Worm (Caenorhabditis elegans): Measurements from ENCODE around the gene cor-1.
A peak's percentile ranks its signal among the peaks of the same experiment; 100 is the strongest.

Gene cor-1

DNA sequence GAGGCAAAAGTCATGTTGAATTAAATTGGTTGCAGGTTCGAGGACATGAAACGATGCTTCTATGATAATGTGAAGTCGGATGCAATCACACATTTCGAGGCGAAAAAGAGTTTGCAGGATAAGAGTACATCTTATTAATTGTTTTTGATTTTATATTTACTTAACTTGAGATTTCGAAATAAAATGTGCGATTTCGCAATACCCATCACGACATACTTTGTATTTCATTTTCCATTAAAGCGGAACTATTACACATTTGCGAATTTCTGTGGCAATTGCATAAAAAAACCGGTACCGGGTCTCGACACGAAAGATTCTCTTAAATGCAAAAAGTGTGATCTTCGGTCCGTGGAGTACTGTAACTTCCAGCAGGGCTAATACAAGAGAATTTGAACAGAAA is 46.5 kb upstream of the cor-1 start:
- no peak for TF ChIP-seq F52B5.7 (tag; optimal IDR thresholded peaks at IDR 0.05)
- TF ChIP-seq cebp-1 (GFP tag; IDR thresholded peaks at IDR 0.05): peak; percentile 87; the same call in 1 of the 2 replicates
- TF ChIP-seq cebp-1 (tag; optimal IDR thresholded peaks at IDR 0.05): peak; percentile 99

ce11 chrIII:10202894-10203871 is 45.7 kb upstream of the cor-1 start, which contains the start of gene chc-1:
Gene chc-1, plus strand, starts transcription at chrIII:10203821.
- no peak for TF ChIP-seq ceh-79 (tag; optimal IDR thresholded peaks at IDR 0.05)
- peak; percentile 77 for TF ChIP-seq F33H1.4 (GFP tag; IDR thresholded peaks at IDR 0.05)
- peak in 1 of 2 experiments; percentile 41 for TF ChIP-seq let-607 (tag; optimal IDR thresholded peaks at IDR 0.05)
- TF ChIP-seq aptf-3 (GFP tag; IDR thresholded peaks at IDR 0.05): 0 out of 2 replicates have a peak, but pooled peaks have one; percentile 39
- TF ChIP-seq cebp-1 (GFP tag; IDR thresholded peaks at IDR 0.05): no peak
- TF ChIP-seq cebp-1 (tag; optimal IDR thresholded peaks at IDR 0.05): peak; percentile 16
- no peak for TF ChIP-seq nfyb-1 (GFP tag; IDR thresholded peaks at IDR 0.05)
- no peak for TF ChIP-seq ZK185.1 (tag; optimal IDR thresholded peaks at IDR 0.05; ENCODE audit: poor library complexity, severe bottlenecking)
- no peak for TF ChIP-seq ceh-40 (GFP tag; IDR thresholded peaks at IDR 0.05)
- peak; percentile 78 for TF ChIP-seq efl-1 (GFP tag; optimal IDR thresholded peaks at IDR 0.05)
- TF ChIP-seq tlf-1 (GFP tag; optimal IDR thresholded peaks at IDR 0.05): peak; percentile 20
- TF ChIP-seq madf-6 (GFP tag; IDR thresholded peaks at IDR 0.05): peak; percentile 90
- TF ChIP-seq ceh-91 (GFP tag; IDR thresholded peaks at IDR 0.05): peak; percentile 80; the same call in 1 of the 2 replicates
- peak; percentile 67 for TF ChIP-seq mcd-1 (GFP tag; IDR thresholded peaks at IDR 0.05)
- TF ChIP-seq aptf-2 (GFP tag; conservative IDR thresholded peaks at IDR 0.05): peak; percentile 72
- TF ChIP-seq attf-5 (GFP tag; optimal IDR thresholded peaks at IDR 0.05): peak; percentile 33
- TF ChIP-seq D2030.7 (GFP tag; IDR thresholded peaks at IDR 0.05): peak; percentile 40; the same call in 1 of the 2 replicates
- TF ChIP-seq dox-1 (GFP tag; IDR thresholded peaks at IDR 0.05): peak; percentile 46; the same call in 1 of the 2 replicates
- TF ChIP-seq xnd-1 (tag; optimal IDR thresholded peaks at IDR 0.05): peak; percentile 47
- no peak for TF ChIP-seq lin-35 (GFP tag; optimal IDR thresholded peaks at IDR 0.05)
- TF ChIP-seq ekl-4 (GFP tag; IDR thresholded peaks at IDR 0.05): no peak
- TF ChIP-seq hmg-20 (GFP tag; IDR thresholded peaks at IDR 0.05): no peak
- peak; percentile 75 for TF ChIP-seq madf-8 (GFP tag; conservative IDR thresholded peaks at IDR 0.05)
- TF ChIP-seq nhr-80 (tag; optimal IDR thresholded peaks at IDR 0.05): peak; percentile 52
- no peak for TF ChIP-seq egrh-3 (GFP tag; IDR thresholded peaks at IDR 0.05)
- peak; percentile 89 for TF ChIP-seq madf-3 (GFP tag; IDR thresholded peaks at IDR 0.05)
- peak; percentile 46 for TF ChIP-seq dpl-1 (GFP tag; optimal IDR thresholded peaks at IDR 0.05)
- TF ChIP-seq lsl-1 (GFP tag; optimal IDR thresholded peaks at IDR 0.05): peak; percentile 87

DNA sequence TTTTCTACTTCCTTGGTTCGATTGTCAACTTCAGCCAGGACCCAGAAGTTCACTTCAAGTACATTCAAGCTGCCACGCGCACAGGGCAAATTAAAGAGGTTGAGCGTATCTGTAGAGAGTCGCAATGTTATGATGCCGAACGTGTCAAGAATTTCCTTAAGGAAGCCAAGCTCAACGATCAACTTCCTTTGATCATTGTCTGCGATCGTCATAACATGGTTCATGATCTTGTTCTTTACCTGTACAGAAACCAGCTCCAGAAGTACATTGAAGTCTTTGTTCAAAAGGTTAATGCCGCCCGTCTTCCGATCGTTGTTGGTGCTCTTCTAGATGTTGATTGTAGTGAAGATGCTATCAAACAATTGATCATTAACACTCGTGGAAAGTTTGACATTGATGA is 42.6 kb upstream of the cor-1 start:
- TF ChIP-seq F55B11.4 (tag; optimal IDR thresholded peaks at IDR 0.05; ENCODE audit: borderline replicate concordance, insufficient read depth) (no peak), F52B5.7 (tag; optimal IDR thresholded peaks at IDR 0.05) (no peak), mcd-1 (GFP tag; IDR thresholded peaks at IDR 0.05) (no peak), zfh-2 (GFP tag; conservative IDR thresholded peaks at IDR 0.05) (no peak), bed-1 (GFP tag; IDR thresholded peaks at IDR 0.05) (no peak), nhr-179 (tag; optimal IDR thresholded peaks at IDR 0.05) (no peak), Y56A3A.18 (GFP tag; IDR thresholded peaks at IDR 0.05) (no peak), ztf-28 (GFP tag; IDR thresholded peaks at IDR 0.05) (no peak)
